Worm (Caenorhabditis elegans) whole organism, late embryonic: ENCODE data around the gene ufd-2.

Experiments used
- ama-1 ChIP-seq: fragments of 150-350 bp; optimal IDR thresholded peaks from 2 replicates; lab custom pipeline; 2014
- elt-2 ChIP-seq: sonication (generic microtip); optimal IDR thresholded peaks from 2 replicates; lab custom pipeline; 2016; ENCODE audit warnings: missing genetic modification reagents, missing genetic modification characterization, missing compliant biosample characterization
- elt-4 ChIP-seq: sonication (generic microtip); optimal IDR thresholded peaks from 2 replicates; lab custom pipeline; 2016; ENCODE audit warnings: missing genetic modification characterization, missing compliant biosample characterization
- fax-1 ChIP-seq: sonication (generic microtip); optimal IDR thresholded peaks from 2 replicates; lab custom pipeline; 2016; ENCODE audit warnings: missing genotype, missing genetic modification characterization, missing compliant biosample characterization
- fkh-10 ChIP-seq: fragments of 150-350 bp; optimal IDR thresholded peaks from 2 replicates; lab custom pipeline; 2014; ENCODE audit warnings: missing biosample characterization, missing genetic modification reagents, missing genetic modification characterization
- pha-4 ChIP-seq: fragments of 150-350 bp; optimal IDR thresholded peaks from 2 replicates; lab custom pipeline; 2018; ENCODE audit warnings: missing biosample characterization, missing genetic modification reagents, missing genetic modification characterization
- sox-4 ChIP-seq: sonication (generic microtip); optimal IDR thresholded peaks from 2 replicates; lab custom pipeline; 2017; ENCODE audit warnings: mild to moderate bottlenecking, missing genetic modification characterization, inconsistent platforms, missing compliant biosample characterization

- TF ChIP-seq elt-4 (tag; lab: Kevin White, UChicago) (no peak), sox-4 (no peak), fkh-10 (GFP tag; lab: Kevin White, UChicago) (no peak), ama-1 (lab: Kevin White, UChicago) (no peak), pha-4 (no peak), elt-2 (no peak), fax-1 (tag; lab: Kevin White, UChicago) (no peak)
These were observed 28.5 kb upstream of the ufd-2 start for ce11 chrII:8034008-8034407.
